Worm (Caenorhabditis elegans): ENCODE results near the gene nprl-2.

The nprl-2 gene

DNA sequence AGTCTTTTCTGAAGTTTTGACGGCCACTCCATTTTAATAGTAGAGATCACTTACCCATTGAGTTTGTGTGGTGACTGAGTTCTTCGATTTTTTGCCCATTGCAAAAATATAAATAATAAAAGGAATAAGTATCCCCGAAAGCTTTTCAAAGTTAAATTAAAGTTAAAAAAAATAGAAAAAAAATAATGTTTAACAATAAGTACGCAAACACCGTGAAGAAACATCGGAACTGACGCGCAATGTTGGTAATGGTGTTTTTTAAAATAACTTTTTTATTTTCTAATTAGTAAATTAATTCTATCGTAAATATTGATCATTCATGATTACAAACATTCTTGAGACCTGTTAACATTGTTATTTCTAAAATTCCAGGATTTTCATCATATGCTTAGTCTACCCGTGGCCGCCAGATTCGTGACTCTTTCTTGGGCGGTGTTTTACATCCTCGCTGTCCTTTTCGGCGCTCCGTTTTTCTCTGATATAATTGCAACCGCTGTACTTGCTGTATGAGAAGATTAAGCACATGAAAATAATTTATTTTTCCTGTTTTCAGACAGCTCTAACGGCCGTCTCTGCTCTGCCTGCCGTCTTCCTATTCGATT lies at the start of gene nprl-2, which contains the start of the genes F49E8.7 and F49E8.8:
TSS of gene nprl-2 (plus strand) at position 552 of the 602 bp plus-strand sequence.
TSS of gene F49E8.7 (minus strand) at position 101 of the 602 bp plus-strand sequence.
TSS of gene F49E8.8 (plus strand) at position 373 of the 602 bp plus-strand sequence.
- no peak for TF ChIP-seq efl-1 (optimal IDR thresholded peaks at IDR 0.05)
- peak in 1 of 2 experiments; percentile 22 for TF ChIP-seq efl-1 (GFP tag; optimal IDR thresholded peaks at IDR 0.05 in 1 of 2)
- TF ChIP-seq F16B12.6 (tag; optimal IDR thresholded peaks at IDR 0.05), result peak; percentile 61
- no peak for TF ChIP-seq mep-1 (tag; optimal IDR thresholded peaks at IDR 0.05)

DNA sequence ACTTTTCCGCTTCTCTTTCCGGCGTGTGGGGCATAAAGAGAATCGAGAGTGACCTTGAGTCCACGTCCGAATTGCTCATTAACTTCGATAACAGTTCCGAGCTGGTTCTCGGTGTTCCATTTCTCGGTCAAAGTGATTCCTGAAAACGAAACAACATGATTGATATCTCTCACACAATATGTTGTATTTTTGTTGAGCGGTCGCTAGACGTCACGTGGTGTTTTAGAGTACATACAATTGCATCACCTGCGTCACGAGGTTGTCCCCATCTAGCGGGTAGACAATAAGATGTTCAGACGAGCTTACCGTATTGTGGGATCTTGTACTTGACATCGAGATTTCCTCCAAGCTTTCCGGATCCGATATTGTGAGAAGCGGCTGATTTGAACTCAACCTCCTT lies 49.3 kb upstream of the nprl-2 start:
- TF ChIP-seq jun-1 (tag; optimal IDR thresholded peaks at IDR 0.05) (no peak), lsy-2 (tag; optimal IDR thresholded peaks at IDR 0.05) (peak; percentile 35 to 59), fos-1 (tag; optimal IDR thresholded peaks at IDR 0.05) (no peak), ztf-4 (tag; optimal IDR thresholded peaks at IDR 0.05) (peak; percentile 6), elt-2 (tag; optimal IDR thresholded peaks at IDR 0.05) (peak; percentile 29), lin-13 (GFP tag; optimal IDR thresholded peaks at IDR 0.05) (peak; percentile 56), alr-1 (tag; optimal IDR thresholded peaks at IDR 0.05; ENCODE audit: borderline replicate concordance) (no peak), efl-3 (GFP tag; optimal IDR thresholded peaks at IDR 0.05) (no peak), mef-2 (tag; optimal IDR thresholded peaks at IDR 0.05) (no peak), C04F5.9 (tag; optimal IDR thresholded peaks at IDR 0.05) (peak; percentile 2), xbp-1 (tag; optimal IDR thresholded peaks at IDR 0.05) (no peak), lin-14 (GFP tag; optimal IDR thresholded peaks at IDR 0.05) (peak; percentile 67), ceh-90 (tag; optimal IDR thresholded peaks at IDR 0.05) (no peak), C34B4.2 (tag; optimal IDR thresholded peaks at IDR 0.05) (no peak), grh-1 (GFP tag; IDR thresholded peaks at IDR 0.05) (0 out of 2 replicates have a peak, but pooled peaks have one; percentile 36), nhr-90 (tag; optimal IDR thresholded peaks at IDR 0.05; ENCODE audit: poor library complexity) (peak; percentile 67), pqm-1 (tag; optimal IDR thresholded peaks at IDR 0.05) (no peak), ceh-88 (GFP tag; IDR thresholded peaks at IDR 0.05) (no peak), dpl-1 (GFP tag; optimal IDR thresholded peaks at IDR 0.05) (peak in 2 of 3 experiments; percentile 51 to 66), ceh-63 (GFP tag; optimal IDR thresholded peaks at IDR 0.05) (no peak), zip-4 (GFP tag; optimal IDR thresholded peaks at IDR 0.05) (no peak), hpl-2 (GFP tag; optimal IDR thresholded peaks at IDR 0.05) (no peak), unc-86 (tag; optimal IDR thresholded peaks at IDR 0.05) (no peak), lin-39 (tag; optimal IDR thresholded peaks at IDR 0.05) (peak; percentile 9), unc-62 (GFP tag; optimal IDR thresholded peaks at IDR 0.05) (no peak), fkh-4 (tag; optimal IDR thresholded peaks at IDR 0.05; ENCODE audit: borderline replicate concordance) (no peak), fkh-10 (GFP tag; optimal IDR thresholded peaks at IDR 0.05) (no peak), nhr-11 (tag; optimal IDR thresholded peaks at IDR 0.05) (no peak), nhr-20 (tag; optimal IDR thresholded peaks at IDR 0.05) (peak; percentile 75), nhr-71 (tag; optimal IDR thresholded peaks at IDR 0.05) (peak; percentile 83), elt-3 (tag; optimal IDR thresholded peaks at IDR 0.05) (peak in 1 of 6 experiments; percentile 65), lin-35 (GFP tag; optimal IDR thresholded peaks at IDR 0.05) (peak; percentile 28 to 80), Y116A8C.19 (tag; optimal IDR thresholded peaks at IDR 0.05; ENCODE audit: borderline replicate concordance) (no peak), hlh-17 (GFP tag; optimal IDR thresholded peaks at IDR 0.05; ENCODE audit: borderline replicate concordance) (no peak), pax-3 (tag; optimal IDR thresholded peaks at IDR 0.05) (peak; percentile 11), sptf-1 (tag; optimal IDR thresholded peaks at IDR 0.05) (no peak), vab-15 (tag; optimal IDR thresholded peaks at IDR 0.05) (no peak), pag-3 (tag; optimal IDR thresholded peaks at IDR 0.05; ENCODE audit: borderline replicate concordance, insufficient read depth) (no peak), blmp-1 (tag; optimal IDR thresholded peaks at IDR 0.05) (peak; percentile 57), zag-1 (tag; optimal IDR thresholded peaks at IDR 0.05) (no peak), ama-1 (optimal IDR thresholded peaks at IDR 0.05) (peak; percentile 79), ets-5 (GFP tag; IDR thresholded peaks at IDR 0.05) (no peak), nhr-47 (tag; optimal IDR thresholded peaks at IDR 0.05) (peak; percentile 32), hlh-4 (tag; optimal IDR thresholded peaks at IDR 0.05) (no peak), nhr-12 (tag; optimal IDR thresholded peaks at IDR 0.05) (no peak), nhr-237 (tag; optimal IDR thresholded peaks at IDR 0.05) (no peak)
